Fruit fly (Drosophila melanogaster) whole organism, embryonic: ENCODE results near the gene CG13920.

ENCODE experiments used
- Ada2b ChIP-seq: fragments of 200-800 bp; sonication (Bioruptor generic); IDR thresholded peaks from 2 replicates; pipeline ENCODE4 v1.3.6; 2022; ENCODE audit warnings: missing biosample characterization, missing genetic modification characterization
- Adf1 ChIP-seq: fragments of 200-800 bp; sonication (Bioruptor generic); IDR thresholded peaks from 2 replicates; pipeline ENCODE4 v1.3.6; 2022; ENCODE audit warnings: missing biosample characterization, missing genetic modification characterization
- Bgb ChIP-seq: fragments of 200-800 bp; sonication (Bioruptor generic); IDR thresholded peaks from 2 replicates; pipeline ENCODE4 v1.3.6; 2022; ENCODE audit warnings: missing biosample characterization, missing genetic modification characterization; ENCODE audit not compliant: partially characterized antibody
- CG10209 ChIP-seq: fragments of 200-800 bp; sonication (Bioruptor generic); optimal IDR thresholded peaks from 3 replicates; lab custom pipeline; 2017; ENCODE audit warnings: missing biosample characterization, mild to moderate bottlenecking, missing genetic modification characterization, missing genetic modification reagents
- CG15601 ChIP-seq: fragments of 200-800 bp; sonication (Bioruptor generic); optimal IDR thresholded peaks from 3 replicates; lab custom pipeline; 2019; ENCODE audit warnings: missing biosample characterization, mild to moderate bottlenecking, missing genetic modification characterization, moderate library complexity
- CG1603 ChIP-seq: fragments of 200-800 bp; sonication (Bioruptor generic); optimal IDR thresholded peaks from 2 replicates; lab custom pipeline; 2019; ENCODE audit warnings: missing biosample characterization, mild to moderate bottlenecking, missing genetic modification characterization, moderate library complexity
- CG17328 ChIP-seq: fragments of 200-800 bp; sonication (Bioruptor generic); IDR thresholded peaks from 2 replicates; pipeline ENCODE4 v1.3.6; 2022; ENCODE audit warnings: missing biosample characterization, missing genetic modification characterization
- CG17612 ChIP-seq: fragments of 200-800 bp; sonication (Bioruptor generic); IDR thresholded peaks from 2 replicates; pipeline ENCODE4 v1.3.6; 2022; ENCODE audit warnings: missing biosample characterization, missing genetic modification characterization
- CG18599 ChIP-seq: fragments of 200-800 bp; sonication (Bioruptor generic); optimal IDR thresholded peaks from 3 replicates; lab custom pipeline; 2017; ENCODE audit warnings: missing biosample characterization, missing genetic modification characterization, mild to moderate bottlenecking, moderate library complexity, missing genetic modification reagents
- CG2202 ChIP-seq: fragments of 200-800 bp; sonication (Bioruptor generic); optimal IDR thresholded peaks from 2 replicates; lab custom pipeline; 2018; ENCODE audit warnings: missing biosample characterization, mild to moderate bottlenecking, missing genetic modification characterization
- CG31365 ChIP-seq: fragments of 200-800 bp; sonication (Bioruptor generic); optimal IDR thresholded peaks from 2 replicates; lab custom pipeline; 2018; ENCODE audit warnings: missing biosample characterization, mild to moderate bottlenecking, missing genetic modification characterization
- CG4707 ChIP-seq: fragments of 200-800 bp; sonication (Bioruptor generic); optimal IDR thresholded peaks from 2 replicates; lab custom pipeline; 2018; ENCODE audit warnings: missing biosample characterization, mild to moderate bottlenecking, missing genetic modification characterization, moderate library complexity
- CG6654 ChIP-seq: fragments of 200-800 bp; sonication (Bioruptor generic); optimal IDR thresholded peaks from 2 replicates; lab custom pipeline; 2017; ENCODE audit warnings: missing biosample characterization, mild to moderate bottlenecking, missing genetic modification characterization
- CG6854 ChIP-seq: fragments of 200-800 bp; sonication (Bioruptor generic); optimal IDR thresholded peaks from 3 replicates; lab custom pipeline; 2017; ENCODE audit warnings: missing biosample characterization, mild to moderate bottlenecking, missing genetic modification characterization
- CG7372 ChIP-seq: fragments of 200-800 bp; sonication (Bioruptor generic); IDR thresholded peaks from 2 replicates; pipeline ENCODE4 v1.3.6; 2022; ENCODE audit warnings: missing biosample characterization, missing genetic modification characterization
- CG7556 ChIP-seq: fragments of 200-800 bp; sonication (Bioruptor generic); optimal IDR thresholded peaks from 2 replicates; lab custom pipeline; 2017; ENCODE audit warnings: missing biosample characterization, mild to moderate bottlenecking, missing genetic modification characterization
- CG7745 ChIP-seq: fragments of 200-800 bp; sonication (Bioruptor generic); optimal IDR thresholded peaks from 2 replicates; lab custom pipeline; 2018; ENCODE audit warnings: missing biosample characterization, mild to moderate bottlenecking, missing genetic modification characterization, moderate library complexity
- CG9609 ChIP-seq: fragments of 200-800 bp; sonication (Bioruptor generic); optimal IDR thresholded peaks from 3 replicates; lab custom pipeline; 2016; ENCODE audit warnings: missing biosample characterization, missing genetic modification characterization
- CG9817 ChIP-seq: fragments of 200-800 bp; sonication (Bioruptor generic); optimal IDR thresholded peaks from 2 replicates; lab custom pipeline; 2018; ENCODE audit warnings: missing biosample characterization, mild to moderate bottlenecking, missing genetic modification characterization, moderate library complexity
- Doc3 ChIP-seq: fragments of 200-800 bp; sonication (Bioruptor generic); IDR thresholded peaks from 3 replicates; pipeline ENCODE4 v1.3.6; 2022; ENCODE audit warnings: missing biosample characterization, missing genetic modification characterization; ENCODE audit not compliant: partially characterized antibody
- Ets97D ChIP-seq: fragments of 200-800 bp; sonication (Bioruptor generic); optimal IDR thresholded peaks from 3 replicates; lab custom pipeline; 2016; ENCODE audit warnings: missing biosample characterization, missing genetic modification characterization
- Hsf ChIP-seq: fragments of 200-800 bp; sonication (Bioruptor generic); optimal IDR thresholded peaks from 3 replicates; lab custom pipeline; 2016; ENCODE audit warnings: missing biosample characterization, missing genetic modification characterization
- Lim3 ChIP-seq: fragments of 200-800 bp; sonication (Bioruptor generic); IDR thresholded peaks from 2 replicates; pipeline ENCODE4 v1.3.6; 2022; ENCODE audit warnings: missing biosample characterization, missing genetic modification characterization
- Med ChIP-seq: fragments of 200-800 bp; sonication (Bioruptor generic); peaks from one replicate; lab custom pipeline; 2016; ENCODE audit warnings: missing biosample characterization, missing genetic modification characterization, mild to moderate bottlenecking, inconsistent platforms, moderate library complexity
- Ssrp ChIP-seq: fragments of 200-800 bp; sonication (Bioruptor generic); optimal IDR thresholded peaks from 2 replicates; lab custom pipeline; 2018; ENCODE audit warnings: missing biosample characterization, mild to moderate bottlenecking, missing genetic modification characterization, moderate library complexity
- Xrp1 ChIP-seq: fragments of 200-800 bp; sonication (Bioruptor generic); IDR thresholded peaks from 2 replicates; pipeline ENCODE4 v1.3.6; 2022; ENCODE audit warnings: missing biosample characterization, missing genetic modification characterization
- ap ChIP-seq: fragments of 200-800 bp; sonication (Bioruptor generic); IDR thresholded peaks from 2 replicates; pipeline ENCODE4 v1.3.6; 2022; ENCODE audit warnings: missing biosample characterization, missing genetic modification characterization
- bbx ChIP-seq: fragments of 200-800 bp; sonication (Bioruptor generic); IDR thresholded peaks from 2 replicates; pipeline ENCODE4 v1.3.6; 2022; ENCODE audit warnings: missing biosample characterization, missing genetic modification characterization; ENCODE audit not compliant: partially characterized antibody
- croc ChIP-seq: fragments of 200-800 bp; sonication (Bioruptor generic); conservative IDR thresholded peaks from 3 replicates; pipeline ENCODE4 v1.3.6; 2022; ENCODE audit warnings: missing biosample characterization, missing genetic modification characterization
- dimm ChIP-seq: fragments of 200-800 bp; sonication (Bioruptor generic); IDR thresholded peaks from 2 replicates; pipeline ENCODE4 v1.3.6; 2022; ENCODE audit warnings: missing biosample characterization, missing genetic modification characterization
- emc ChIP-seq: fragments of 200-800 bp; sonication (Bioruptor generic); optimal IDR thresholded peaks from 2 replicates; lab custom pipeline; 2016; ENCODE audit warnings: missing biosample characterization, missing genetic modification characterization
- ems ChIP-seq: fragments of 200-800 bp; sonication (Bioruptor generic); optimal IDR thresholded peaks from 3 replicates; lab custom pipeline; 2016; ENCODE audit warnings: missing biosample characterization, missing genetic modification characterization
- esg ChIP-seq: fragments of 200-800 bp; sonication (Bioruptor generic); conservative IDR thresholded peaks from 2 replicates; pipeline ENCODE4 v1.3.6; 2022; ENCODE audit warnings: missing biosample characterization, missing genetic modification characterization
- kni ChIP-seq: fragments of 200-800 bp; sonication (Bioruptor generic); optimal IDR thresholded peaks from 3 replicates; lab custom pipeline; 2017; ENCODE audit warnings: mild to moderate bottlenecking, missing biosample characterization, missing genetic modification reagents, missing genetic modification characterization
- luna ChIP-seq: fragments of 200-800 bp; sonication (Bioruptor generic); optimal IDR thresholded peaks from 2 replicates; lab custom pipeline; 2016; ENCODE audit warnings: missing biosample characterization, missing genetic modification characterization
- mirr ChIP-seq: fragments of 200-800 bp; sonication (Bioruptor generic); optimal IDR thresholded peaks from 3 replicates; lab custom pipeline; 2018; ENCODE audit warnings: missing biosample characterization, mild to moderate bottlenecking, missing genetic modification characterization
- nerfin-1 ChIP-seq: fragments of 200-800 bp; sonication (Bioruptor generic); optimal IDR thresholded peaks from 3 replicates; lab custom pipeline; 2019; ENCODE audit warnings: missing biosample characterization, mild to moderate bottlenecking, missing genetic modification characterization, moderate library complexity
- nerfin-2 ChIP-seq: fragments of 200-800 bp; sonication (Bioruptor generic); IDR thresholded peaks from 2 replicates; pipeline ENCODE4 v1.3.6; 2022; ENCODE audit warnings: missing biosample characterization, missing genetic modification characterization; ENCODE audit not compliant: partially characterized antibody
- otp ChIP-seq: fragments of 200-800 bp; sonication (Bioruptor generic); IDR thresholded peaks from 3 replicates; pipeline ENCODE4, ENCODE4 v1.3.6; 2022; ENCODE audit warnings: missing biosample characterization, missing genetic modification characterization
- repo ChIP-seq: fragments of 200-800 bp; sonication (Bioruptor generic); optimal IDR thresholded peaks from 2 replicates; lab custom pipeline; 2016; ENCODE audit warnings: missing biosample characterization, missing genetic modification characterization
- rib ChIP-seq: fragments of 200-800 bp; sonication (Bioruptor generic); IDR thresholded peaks from 2 replicates; pipeline ENCODE4 v1.3.6; 2022; ENCODE audit warnings: missing biosample characterization, missing genetic modification characterization
- run ChIP-seq: fragments of 200-800 bp; sonication (Bioruptor generic); optimal IDR thresholded peaks from 3 replicates; lab custom pipeline; 2018; ENCODE audit warnings: missing biosample characterization, mild to moderate bottlenecking, missing genetic modification characterization
- sd ChIP-seq: fragments of 200-800 bp; sonication (Bioruptor generic); optimal IDR thresholded peaks from 3 replicates; lab custom pipeline; 2018; ENCODE audit warnings: missing biosample characterization, mild to moderate bottlenecking, missing genetic modification characterization, moderate library complexity
- sima ChIP-seq: fragments of 200-800 bp; sonication (Bioruptor generic); optimal IDR thresholded peaks from 2 replicates; lab custom pipeline; 2016; ENCODE audit warnings: missing biosample characterization, missing genetic modification characterization
- slp2 ChIP-seq: fragments of 200-800 bp; sonication (Bioruptor generic); optimal IDR thresholded peaks from 2 replicates; lab custom pipeline; 2016; ENCODE audit warnings: missing biosample characterization, missing genetic modification characterization
- tap ChIP-seq: fragments of 200-800 bp; optimal IDR thresholded peaks from 3 replicates; lab custom pipeline; 2019; ENCODE audit warnings: missing biosample characterization, mild to moderate bottlenecking, missing genetic modification characterization, moderate library complexity
- tgo ChIP-seq: fragments of 200-800 bp; sonication (Bioruptor generic); IDR thresholded peaks from 3 replicates; pipeline ENCODE4 v1.3.6; 2022; ENCODE audit warnings: missing biosample characterization, missing genetic modification characterization
- trem ChIP-seq: fragments of 200-800 bp; optimal IDR thresholded peaks from 3 replicates; lab custom pipeline; 2019; ENCODE audit warnings: missing biosample characterization, mild to moderate bottlenecking, missing genetic modification characterization, moderate library complexity
- wor ChIP-seq: fragments of 200-800 bp; sonication (Bioruptor generic); IDR thresholded peaks from 2 replicates; pipeline ENCODE4 v1.3.6; 2022; ENCODE audit warnings: missing biosample characterization, missing genetic modification characterization
- zf30C ChIP-seq: fragments of 200-800 bp; sonication (Bioruptor generic); optimal IDR thresholded peaks from 3 replicates; lab custom pipeline; 2018; ENCODE audit warnings: missing biosample characterization, mild to moderate bottlenecking, missing genetic modification characterization

The CG13920 gene

dm6 chr3L:1644920-1645567 lies 3.7 kb upstream of the CG13920 start, which contains the start of the genes alphaCOP and CG13919 (continued):
- TF ChIP-seq dimm (GFP tag; lab: Robert Waterston, UW) (peak; percentile 95), rib (GFP tag; lab: Robert Waterston, UW) (peak; percentile 97), CG18599 (peak; percentile 93), nerfin-2 (GFP tag; lab: Robert Waterston, UW) (no peak), Lim3 (GFP tag; lab: Robert Waterston, UW) (peak; percentile 92), CG2202 (tag; lab: Kevin White, UChicago) (peak; percentile 95), repo (GFP tag; lab: Kevin White, UChicago) (peak; percentile 89), croc (GFP tag; lab: Robert Waterston, UW) (peak; percentile 95), bbx (GFP tag; lab: Robert Waterston, UW) (no peak), sima (GFP tag; lab: Kevin White, UChicago) (peak; percentile 69), CG6854 (GFP tag; lab: Kevin White, UChicago) (peak; percentile 86), CG9817 (peak; percentile 95), CG10209 (peak; percentile 96), Med (GFP tag; lab: Kevin White, UChicago) (peak; percentile 99), Doc3 (GFP tag; lab: Robert Waterston, UW) (no peak), CG17328 (GFP tag; lab: Robert Waterston, UW) (peak; percentile 98), CG7556 (GFP tag; lab: Kevin White, UChicago) (peak; percentile 94), CG4707 (peak; percentile 92), wor (GFP tag; lab: Robert Waterston, UW) (peak; percentile 96), Ssrp (peak; percentile 96), run (tag; lab: Kevin White, UChicago) (peak; percentile 90), sd (tag; lab: Kevin White, UChicago) (peak; percentile 88), otp (GFP tag; lab: Robert Waterston, UW) (peak; percentile 98), Bgb (GFP tag; lab: Robert Waterston, UW) (no peak), ap (peak; percentile 97), nerfin-1 (tag; lab: Kevin White, UChicago) (peak; percentile 93), Ets97D (GFP tag; lab: Kevin White, UChicago) (peak; percentile 90), esg (GFP tag; lab: Robert Waterston, UW) (peak; percentile 98), CG6654 (GFP tag; lab: Kevin White, UChicago) (peak; percentile 69), CG7745 (tag; lab: Kevin White, UChicago) (peak; percentile 74), kni (peak; percentile 67), tgo (GFP tag; lab: Robert Waterston, UW) (peak; percentile 97), CG9609 (GFP tag; lab: Kevin White, UChicago) (peak; percentile 88), mirr (peak; percentile 81), Ada2b (GFP tag; lab: Robert Waterston, UW) (peak; percentile 89), slp2 (GFP tag; lab: Kevin White, UChicago) (peak; percentile 87), CG1603 (tag; lab: Kevin White, UChicago) (peak; percentile 86), Xrp1 (peak; percentile 98), luna (GFP tag; lab: Kevin White, UChicago) (peak; percentile 72), ems (GFP tag; lab: Kevin White, UChicago) (peak; percentile 96), emc (GFP tag; lab: Kevin White, UChicago) (peak; percentile 65), zf30C (GFP tag; lab: Kevin White, UChicago) (no peak), CG17612 (GFP tag; lab: Robert Waterston, UW) (peak; percentile 96), Adf1 (GFP tag; lab: Robert Waterston, UW) (peak; percentile 85), CG7372 (GFP tag; lab: Robert Waterston, UW) (peak; percentile 97), CG31365 (peak; percentile 65), trem (tag; lab: Kevin White, UChicago) (peak; percentile 92), CG15601 (tag; lab: Kevin White, UChicago) (peak; percentile 95), tap (tag; lab: Kevin White, UChicago) (peak; percentile 92), Hsf (peak; percentile 97)
